Worm (Caenorhabditis elegans) whole organism, mixed stage, embryonic: ENCODE data around the gene sre-19.

ENCODE experiments used
- M03D4.4 ChIP-seq: sonication (generic microtip); optimal IDR thresholded peaks from 2 replicates; lab custom pipeline; 2017; ENCODE audit warnings: mild to moderate bottlenecking, missing genetic modification characterization, missing compliant biosample characterization
- bed-3 ChIP-seq: fragments of 200-800 bp; sonication (Bioruptor generic); optimal IDR thresholded peaks from 3 replicates; lab custom pipeline; 2018; ENCODE audit warnings: mild to moderate bottlenecking, missing genetic modification characterization, moderate library complexity, missing compliant biosample characterization
- blmp-1 ChIP-seq: fragments of 150-350 bp; optimal IDR thresholded peaks from 2 replicates; lab custom pipeline; 2014; ENCODE audit warnings: missing biosample characterization, missing genetic modification characterization
- ceh-39 ChIP-seq: fragments of 150-350 bp; optimal IDR thresholded peaks from 2 replicates; lab custom pipeline; 2014; ENCODE audit warnings: missing biosample characterization, missing genetic modification characterization
- ceh-43 ChIP-seq: fragments of 200-800 bp; sonication (Bioruptor generic); optimal IDR thresholded peaks from 2 replicates; lab custom pipeline; 2018; ENCODE audit warnings: mild to moderate bottlenecking, missing genetic modification characterization, moderate library complexity, missing compliant biosample characterization
- ceh-83 ChIP-seq: fragments of 200-800 bp; sonication (Bioruptor generic); optimal IDR thresholded peaks from 2 replicates; lab custom pipeline; 2018; ENCODE audit warnings: mild to moderate bottlenecking, missing genetic modification characterization, missing compliant biosample characterization
- ces-1 ChIP-seq: fragments of 150-350 bp; optimal IDR thresholded peaks from 2 replicates; lab custom pipeline; 2014; ENCODE audit warnings: missing biosample characterization, missing genetic modification reagents, missing genetic modification characterization
- cnd-1 ChIP-seq: fragments of 200-800 bp; sonication (Bioruptor generic); optimal IDR thresholded peaks from 2 replicates; lab custom pipeline; 2018; ENCODE audit warnings: mild to moderate bottlenecking, missing genetic modification characterization, missing compliant biosample characterization
- drap-1 ChIP-seq: fragments of 200-800 bp; sonication (Bioruptor generic); optimal IDR thresholded peaks from 3 replicates; lab custom pipeline; 2018; ENCODE audit warnings: mild to moderate bottlenecking, missing genetic modification characterization, missing compliant biosample characterization
- elt-1 ChIP-seq: sonication (generic microtip); optimal IDR thresholded peaks from 2 replicates; lab custom pipeline; 2017; ENCODE audit warnings: missing genetic modification characterization, mild to moderate bottlenecking, missing compliant biosample characterization, antibody characterized with exemption, moderate library complexity, borderline replicate concordance; ENCODE audit not compliant: insufficient read depth
- elt-3 ChIP-seq: fragments of 150-350 bp; optimal IDR thresholded peaks from 2 replicates; lab custom pipeline; 2014; ENCODE audit warnings: missing biosample characterization, missing genetic modification characterization
- flh-1 ChIP-seq: fragments of 200-800 bp; sonication (Bioruptor generic); optimal IDR thresholded peaks from 2 replicates; lab custom pipeline; 2018; ENCODE audit warnings: mild to moderate bottlenecking, missing genetic modification characterization, moderate library complexity, missing compliant biosample characterization
- ham-2 ChIP-seq: fragments of 200-800 bp; sonication (Bioruptor generic); optimal IDR thresholded peaks from 2 replicates; lab custom pipeline; 2018; ENCODE audit warnings: mild to moderate bottlenecking, missing genetic modification characterization, missing compliant biosample characterization
- hlh-1 ChIP-seq: fragments of 150-350 bp; optimal IDR thresholded peaks from 2 replicates; lab custom pipeline; 2014; ENCODE audit warnings: missing biosample characterization, missing genetic modification reagents, missing genetic modification characterization
- lin-13 ChIP-seq: fragments of 150-350 bp; optimal IDR thresholded peaks from 2 replicates; lab custom pipeline; 2014; ENCODE audit warnings: missing biosample characterization, missing genetic modification characterization
- lin-32 ChIP-seq: fragments of 200-800 bp; sonication (Bioruptor generic); optimal IDR thresholded peaks from 2 replicates; lab custom pipeline; 2018; ENCODE audit warnings: mild to moderate bottlenecking, missing genetic modification characterization, missing compliant biosample characterization
- lsy-2 ChIP-seq: fragments of 150-350 bp; optimal IDR thresholded peaks from 2 replicates; lab custom pipeline; 2014; ENCODE audit warnings: missing biosample characterization, missing genetic modification characterization
- mab-5 ChIP-seq: fragments of 150-350 bp; optimal IDR thresholded peaks from 2 replicates; lab custom pipeline; 2014; ENCODE audit warnings: missing biosample characterization, missing genetic modification characterization
- mep-1 ChIP-seq: fragments of 150-350 bp; optimal IDR thresholded peaks from 2 replicates; lab custom pipeline; 2017; ENCODE audit warnings: missing biosample characterization, missing genetic modification reagents, missing genetic modification characterization, inconsistent platforms
- mls-2 ChIP-seq: sonication (generic microtip); optimal IDR thresholded peaks from 2 replicates; lab custom pipeline; 2016; ENCODE audit warnings: mild to moderate bottlenecking, missing genetic modification characterization, moderate library complexity, missing compliant biosample characterization
- nhr-12 ChIP-seq: fragments of 150-350 bp; optimal IDR thresholded peaks from 2 replicates; lab custom pipeline; 2014; ENCODE audit warnings: missing biosample characterization, missing genetic modification characterization
- nhr-2 ChIP-seq: fragments of 150-350 bp; optimal IDR thresholded peaks from 2 replicates; lab custom pipeline; 2014; ENCODE audit warnings: missing biosample characterization, missing genetic modification characterization
- nhr-237 ChIP-seq: fragments of 150-350 bp; optimal IDR thresholded peaks from 2 replicates; lab custom pipeline; 2014; ENCODE audit warnings: missing biosample characterization, missing genetic modification characterization
- nhr-28 ChIP-seq: fragments of 150-350 bp; optimal IDR thresholded peaks from 2 replicates; lab custom pipeline; 2014; ENCODE audit warnings: missing biosample characterization, missing genetic modification characterization
- nhr-76 ChIP-seq: sonication (generic microtip); optimal IDR thresholded peaks from 2 replicates; lab custom pipeline; 2017; ENCODE audit warnings: missing biosample characterization, missing genetic modification characterization
- pha-4 ChIP-seq: fragments of 150-350 bp; optimal IDR thresholded peaks from 2 replicates; lab custom pipeline; 2018; ENCODE audit warnings: missing biosample characterization, missing genetic modification reagents, missing genetic modification characterization
- sem-2 ChIP-seq: fragments of 200-800 bp; sonication (Bioruptor generic); optimal IDR thresholded peaks from 2 replicates; lab custom pipeline; 2018; ENCODE audit warnings: mild to moderate bottlenecking, missing genetic modification characterization, missing compliant biosample characterization
- snpc-4 ChIP-seq: fragments of 150-350 bp; optimal IDR thresholded peaks from 2 replicates; lab custom pipeline; 2014; ENCODE audit warnings: missing biosample characterization, missing genetic modification characterization
- sptf-1 ChIP-seq: sonication (generic microtip); optimal IDR thresholded peaks from 2 replicates; lab custom pipeline; 2017; ENCODE audit warnings: mild to moderate bottlenecking, missing genetic modification characterization, moderate library complexity, missing compliant biosample characterization
- tbx-8 ChIP-seq: fragments of 200-800 bp; sonication (Bioruptor generic); optimal IDR thresholded peaks from 2 replicates; lab custom pipeline; 2018; ENCODE audit warnings: mild to moderate bottlenecking, missing genetic modification characterization, moderate library complexity, missing compliant biosample characterization
- unc-120 ChIP-seq: sonication (generic microtip); optimal IDR thresholded peaks from 2 replicates; lab custom pipeline; 2017; ENCODE audit warnings: missing genetic modification characterization, missing compliant biosample characterization; ENCODE audit not compliant: poor library complexity, severe bottlenecking
- unc-39 ChIP-seq: fragments of 150-350 bp; optimal IDR thresholded peaks from 2 replicates; lab custom pipeline; 2014; ENCODE audit warnings: missing biosample characterization, missing genetic modification characterization
- unc-62 ChIP-seq: fragments of 150-350 bp; optimal IDR thresholded peaks from 2 replicates; lab custom pipeline; 2014; ENCODE audit warnings: missing biosample characterization, missing genetic modification reagents, missing genetic modification characterization
- zip-8 ChIP-seq: fragments of 150-350 bp; optimal IDR thresholded peaks from 2 replicates; lab custom pipeline; 2014; ENCODE audit warnings: missing biosample characterization, missing genetic modification characterization
- ztf-11 ChIP-seq: fragments of 150-350 bp; optimal IDR thresholded peaks from 2 replicates; lab custom pipeline; 2014; ENCODE audit warnings: missing biosample characterization, missing genetic modification characterization

The sre-19 gene

DNA sequence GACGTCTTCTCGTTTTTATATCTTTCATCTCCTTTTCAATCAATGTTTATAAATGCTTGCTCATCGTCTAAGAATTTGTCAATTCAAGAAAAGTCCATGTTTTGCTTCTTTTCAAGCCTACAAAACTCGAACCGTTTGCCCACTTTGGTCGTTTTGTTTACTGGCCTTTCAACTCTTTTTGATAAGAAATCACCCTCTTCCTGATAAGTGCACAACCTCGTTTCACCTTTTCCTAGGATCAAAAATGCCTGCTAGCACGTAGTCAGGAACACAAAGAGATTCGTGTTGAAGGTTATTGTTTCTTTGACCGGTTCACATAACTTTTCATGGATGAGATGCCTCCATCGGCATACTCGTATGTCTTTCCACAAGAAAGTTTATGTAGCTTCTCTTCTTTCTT is 42.1 kb downstream of the sre-19 start:
- TF ChIP-seq mls-2, result no peak
- TF ChIP-seq tbx-8 (GFP tag; lab: Kevin White, UChicago), result no peak
- no peak for TF ChIP-seq mab-5
- no peak for TF ChIP-seq lin-13 (tag; lab: Kevin White, UChicago)
- no peak for TF ChIP-seq ceh-39 (tag; lab: Kevin White, UChicago)
- TF ChIP-seq unc-39 (tag; lab: Kevin White, UChicago), result no peak
- no peak for TF ChIP-seq elt-3 (tag; lab: Kevin White, UChicago)
- TF ChIP-seq blmp-1 (tag; lab: Kevin White, UChicago), result no peak
- TF ChIP-seq unc-62, result no peak
- TF ChIP-seq hlh-1 (tag; lab: Kevin White, UChicago), result no peak
- TF ChIP-seq M03D4.4 (tag; lab: Kevin White, UChicago), result no peak
- TF ChIP-seq nhr-76, result no peak
- no peak for TF ChIP-seq lin-32 (GFP tag; lab: Kevin White, UChicago)
- TF ChIP-seq, all 35 proteins: peak for 0

DNA sequence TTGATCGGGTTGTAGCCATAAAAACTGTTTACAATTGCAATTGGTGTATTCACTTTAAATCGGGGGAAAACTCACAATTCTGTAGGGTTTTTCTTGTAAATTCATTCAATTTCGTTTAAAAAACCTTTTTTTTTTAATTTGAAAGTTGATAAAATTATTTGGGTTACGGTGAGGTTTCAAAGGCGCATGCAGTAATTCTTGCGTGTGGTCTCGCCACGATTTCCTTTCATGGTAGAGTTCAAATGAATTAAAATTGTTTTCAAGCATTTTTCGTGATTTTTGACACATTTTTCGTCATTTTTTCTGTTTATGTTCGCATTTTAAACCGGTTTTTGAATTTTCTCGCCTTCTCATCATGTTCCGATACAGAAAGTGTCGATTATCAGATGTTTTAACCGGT is 44.1 kb downstream of the sre-19 start:
- no peak for TF ChIP-seq ztf-11 (tag; lab: Kevin White, UChicago)
- no peak for TF ChIP-seq elt-1 (tag; lab: Kevin White, UChicago)
- no peak for TF ChIP-seq ceh-43
- no peak for TF ChIP-seq snpc-4 (tag; lab: Kevin White, UChicago)
- no peak for TF ChIP-seq nhr-28
- TF ChIP-seq blmp-1 (tag; lab: Kevin White, UChicago), result no peak
- TF ChIP-seq zip-8 (tag; lab: Kevin White, UChicago), result no peak
- TF ChIP-seq ceh-83, result no peak
- no peak for TF ChIP-seq bed-3 (GFP tag; lab: Kevin White, UChicago)
- TF ChIP-seq pha-4, result no peak
- TF ChIP-seq ham-2 (GFP tag; lab: Kevin White, UChicago), result no peak
- no peak for TF ChIP-seq unc-120 (tag; lab: Kevin White, UChicago)
- TF ChIP-seq unc-62, result no peak
- no peak for TF ChIP-seq M03D4.4 (tag; lab: Kevin White, UChicago)
- no peak for TF ChIP-seq lin-13 (tag; lab: Kevin White, UChicago)
- TF ChIP-seq nhr-12 (tag; lab: Kevin White, UChicago), result no peak
- no peak for TF ChIP-seq sem-2 (GFP tag; lab: Kevin White, UChicago)
- TF ChIP-seq flh-1 (GFP tag; lab: Kevin White, UChicago), result no peak
- TF ChIP-seq nhr-2 (tag; lab: Kevin White, UChicago), result no peak

DNA sequence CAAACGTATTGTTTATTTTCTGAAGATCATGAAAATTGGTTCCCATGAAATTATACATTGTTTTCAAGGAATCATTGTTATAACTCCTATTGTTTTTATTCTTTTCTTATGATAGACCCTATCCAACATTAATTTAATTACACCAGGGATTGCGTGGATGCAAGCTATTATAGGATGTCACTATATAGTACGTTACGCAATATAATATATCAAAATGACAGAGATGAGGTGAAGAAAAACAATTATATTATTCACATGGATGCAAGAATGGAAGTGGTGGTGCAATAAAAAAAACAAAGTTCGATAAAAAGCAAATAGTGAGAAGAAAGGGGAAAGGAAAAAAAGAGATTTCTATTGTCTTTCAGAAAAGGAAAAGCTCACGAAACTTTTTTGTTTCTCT is 45.4 kb downstream of the sre-19 start:
- TF ChIP-seq cnd-1 (tag; lab: Kevin White, UChicago) (no peak), zip-8 (tag; lab: Kevin White, UChicago) (peak; percentile 93), nhr-2 (tag; lab: Kevin White, UChicago) (peak; percentile 69), ceh-43 (peak; percentile 18), sptf-1 (tag; lab: Kevin White, UChicago) (no peak)
- TF ChIP-seq, all 35 proteins: peak for 3

DNA sequence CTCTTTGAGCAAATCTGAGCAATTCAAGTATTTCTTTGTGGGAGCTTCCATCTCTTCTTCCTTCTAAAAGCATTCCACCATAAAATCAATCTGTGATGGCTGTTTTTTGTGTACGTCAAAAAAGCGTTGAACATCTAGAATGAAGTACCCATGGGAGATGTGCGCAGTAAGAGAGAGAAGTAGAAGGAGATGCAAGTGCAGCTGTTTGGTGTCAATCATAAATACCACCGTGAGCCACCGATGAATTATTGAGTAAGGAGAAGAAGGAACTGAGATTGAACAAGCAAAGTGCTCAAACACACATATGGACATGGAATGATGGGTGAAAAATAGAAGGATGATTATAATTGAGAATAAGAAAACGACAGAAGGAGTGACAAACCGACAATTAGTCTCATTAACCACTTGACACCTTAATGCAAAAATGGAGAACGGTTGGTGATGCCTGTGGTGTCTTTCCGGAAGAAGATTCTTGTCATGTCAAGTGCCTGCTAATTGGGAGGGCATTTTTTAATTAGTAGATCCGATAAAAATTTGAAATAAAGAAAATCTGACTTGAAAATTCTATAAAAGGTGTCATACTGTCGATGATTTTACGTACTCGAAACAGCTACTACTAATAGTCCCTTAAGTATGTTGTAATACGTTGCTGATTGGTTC is 46.5 kb downstream of the sre-19 start:
- TF ChIP-seq nhr-12 (tag; lab: Kevin White, UChicago) (no peak), ham-2 (GFP tag; lab: Kevin White, UChicago) (no peak), ces-1 (GFP tag; lab: Kevin White, UChicago) (peak; percentile 40), elt-3 (tag; lab: Kevin White, UChicago) (no peak), tbx-8 (GFP tag; lab: Kevin White, UChicago) (no peak), sptf-1 (tag; lab: Kevin White, UChicago) (no peak), nhr-237 (no peak), elt-1 (tag; lab: Kevin White, UChicago) (no peak), nhr-28 (no peak), unc-120 (tag; lab: Kevin White, UChicago) (no peak), lin-13 (tag; lab: Kevin White, UChicago) (no peak), ztf-11 (tag; lab: Kevin White, UChicago) (no peak), zip-8 (tag; lab: Kevin White, UChicago) (no peak), nhr-2 (tag; lab: Kevin White, UChicago) (peak; percentile 61), ceh-83 (no peak), mls-2 (no peak), bed-3 (GFP tag; lab: Kevin White, UChicago) (no peak), unc-39 (tag; lab: Kevin White, UChicago) (no peak), ceh-43 (no peak), drap-1 (GFP tag; lab: Kevin White, UChicago) (no peak), mab-5 (no peak), hlh-1 (tag; lab: Kevin White, UChicago) (peak; percentile 86), mep-1 (tag; lab: Kevin White, UChicago) (no peak), unc-62 (peak; percentile 82), blmp-1 (tag; lab: Kevin White, UChicago) (no peak), ceh-39 (tag; lab: Kevin White, UChicago) (no peak), lin-32 (GFP tag; lab: Kevin White, UChicago) (no peak), lsy-2 (tag; lab: Kevin White, UChicago) (no peak)
